Worm (Caenorhabditis elegans) whole organism, midembryonic: ENCODE results near the gene B0244.4.

Experiments used
- T22C8.4 ChIP-seq: fragments of 200-800 bp; sonication (Bioruptor generic); IDR thresholded peaks from 2 replicates; pipeline ENCODE4 v1.3.6; 2022; ENCODE audit warnings: missing genetic modification characterization, missing compliant biosample characterization
- cog-1 ChIP-seq: sonication (generic microtip); optimal IDR thresholded peaks from 2 replicates; lab custom pipeline; 2016; ENCODE audit warnings: missing genetic modification characterization, missing compliant biosample characterization
- flt-1 ChIP-seq: fragments of 200-800 bp; sonication (Bioruptor generic); IDR thresholded peaks from 2 replicates; pipeline ENCODE4 v1.3.6; 2022; ENCODE audit warnings: missing genetic modification characterization, missing compliant biosample characterization
- klf-2 ChIP-seq: fragments of 200-800 bp; sonication (Bioruptor generic); conservative IDR thresholded peaks from 2 replicates; pipeline ENCODE4 v1.3.6; 2022; ENCODE audit warnings: missing genetic modification reagents, missing genetic modification characterization, missing compliant biosample characterization
- med-1 ChIP-seq: sonication (generic microtip); optimal IDR thresholded peaks from 2 replicates; lab custom pipeline; 2017; ENCODE audit warnings: missing genetic modification characterization, mild to moderate bottlenecking, missing compliant biosample characterization, antibody characterized with exemption, missing genetic modification reagents; ENCODE audit not compliant: insufficient read depth
- ref-1 ChIP-seq: fragments of 200-800 bp; sonication (Bioruptor generic); conservative IDR thresholded peaks from 2 replicates; pipeline ENCODE4 v1.3.6; 2022; ENCODE audit warnings: missing genetic modification reagents, missing genetic modification characterization, missing compliant biosample characterization
- tab-1 ChIP-seq: fragments of 200-800 bp; sonication (Bioruptor generic); IDR thresholded peaks from 2 replicates; pipeline ENCODE4 v1.3.6; 2022; ENCODE audit warnings: missing genetic modification characterization, missing compliant biosample characterization
- ztf-23 ChIP-seq: fragments of 200-800 bp; sonication (Bioruptor generic); IDR thresholded peaks from 2 replicates; pipeline ENCODE4 v1.3.6; 2022; ENCODE audit warnings: missing genetic modification reagents, missing genetic modification characterization, missing compliant biosample characterization
- ztf-29 ChIP-seq: fragments of 200-800 bp; sonication (Bioruptor generic); IDR thresholded peaks from 2 replicates; pipeline ENCODE4 v1.3.6; 2022; ENCODE audit warnings: missing genetic modification reagents, missing genetic modification characterization, missing compliant biosample characterization

DNA sequence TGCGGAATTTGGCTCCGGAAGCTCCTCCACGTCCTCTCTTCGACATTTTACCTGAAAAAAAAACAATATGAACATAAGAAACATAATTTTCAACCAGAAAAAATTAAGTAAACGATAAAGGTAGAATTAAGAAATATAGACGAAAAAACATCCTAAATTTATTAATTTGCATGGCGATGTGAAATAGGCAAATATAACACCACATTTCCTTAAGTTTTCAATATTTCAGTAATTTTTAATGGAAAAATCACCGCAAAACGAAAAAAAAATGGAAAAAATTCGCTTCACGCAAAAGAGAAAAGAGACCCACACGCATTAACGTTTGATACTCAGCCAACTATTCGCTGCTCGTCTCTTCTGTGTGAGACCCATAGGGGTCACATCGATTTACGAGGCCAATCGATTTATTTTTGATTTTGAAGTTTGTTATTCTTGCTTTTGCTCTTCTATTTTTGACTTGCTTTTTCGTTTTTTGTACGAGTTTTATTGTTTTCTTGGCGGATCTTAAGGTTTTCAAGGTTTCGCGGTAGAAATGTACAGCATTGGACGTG, 41.1 kb upstream of the B0244.4 start, which contains the start of gene rpl-23:
- TF ChIP-seq flt-1 (GFP tag; lab: Robert Waterston, UW) (peak; percentile 66), tab-1 (GFP tag; lab: Robert Waterston, UW) (no peak), ztf-23 (GFP tag; lab: Robert Waterston, UW) (no peak), med-1 (GFP tag; lab: Kevin White, UChicago) (no peak), cog-1 (peak; percentile 54), klf-2 (GFP tag; lab: Robert Waterston, UW) (no peak), ref-1 (GFP tag; lab: Robert Waterston, UW) (no peak), T22C8.4 (peak; percentile 96), ztf-29 (GFP tag; lab: Robert Waterston, UW) (no peak)
